Worm (Caenorhabditis elegans) whole organism, mixed stage, embryonic: ENCODE data around the gene pitr-5.

ENCODE experiments used
- cnd-1 ChIP-seq: fragments of 200-800 bp; sonication (Bioruptor generic); optimal IDR thresholded peaks from 2 replicates; lab custom pipeline; 2018; ENCODE audit warnings: mild to moderate bottlenecking, missing genetic modification characterization, missing compliant biosample characterization
- drap-1 ChIP-seq: fragments of 200-800 bp; sonication (Bioruptor generic); optimal IDR thresholded peaks from 3 replicates; lab custom pipeline; 2018; ENCODE audit warnings: mild to moderate bottlenecking, missing genetic modification characterization, missing compliant biosample characterization
- elt-3 ChIP-seq: fragments of 150-350 bp; optimal IDR thresholded peaks from 2 replicates; lab custom pipeline; 2014; ENCODE audit warnings: missing biosample characterization, missing genetic modification characterization
- flh-1 ChIP-seq: fragments of 200-800 bp; sonication (Bioruptor generic); optimal IDR thresholded peaks from 2 replicates; lab custom pipeline; 2018; ENCODE audit warnings: mild to moderate bottlenecking, missing genetic modification characterization, moderate library complexity, missing compliant biosample characterization
- mab-5 ChIP-seq: fragments of 150-350 bp; optimal IDR thresholded peaks from 2 replicates; lab custom pipeline; 2014; ENCODE audit warnings: missing biosample characterization, missing genetic modification characterization

DNA sequence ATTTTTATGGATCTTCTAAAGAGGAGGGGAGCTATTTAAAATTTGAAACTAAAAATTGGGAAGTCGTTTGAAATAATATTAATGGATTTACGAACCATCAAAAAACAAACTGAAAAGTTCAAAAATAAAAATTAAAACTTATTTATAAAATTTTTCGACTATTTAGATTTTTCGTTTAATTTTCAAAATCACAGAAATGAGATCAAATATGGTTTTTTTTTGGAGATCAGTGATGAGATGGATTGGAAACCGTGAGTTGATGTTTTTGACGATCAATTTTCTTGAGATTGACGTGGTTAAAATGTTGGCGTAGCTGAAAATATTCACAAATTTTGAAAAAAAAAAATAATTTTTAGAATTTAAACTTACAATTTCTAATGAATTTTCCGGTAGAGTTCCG lies 34.3 kb downstream of the pitr-5 start, which contains the start of gene C13F10.5:
- TF ChIP-seq flh-1 (GFP tag; lab: Kevin White, UChicago), result no peak
- TF ChIP-seq elt-3, result no peak
- TF ChIP-seq mab-5 (tag; lab: Kevin White, UChicago), result no peak
- no peak for TF ChIP-seq cnd-1
- no peak for TF ChIP-seq drap-1 (GFP tag; lab: Kevin White, UChicago)
